Worm (Caenorhabditis elegans) whole organism, L1 larva: ENCODE data around the gene ZC477.7.
A peak's percentile ranks its signal among the peaks of the same experiment; 100 is the strongest.

ENCODE experiments used
- egl-27 ChIP-seq, 2 experiments: fragments of 150-350 bp in 1 of 2; sonication (generic microtip); optimal IDR thresholded peaks; 3 replicates each; lab custom pipeline; 2017 to 2018; ENCODE audit warnings: missing biosample characterization in 2 of 2, missing genetic modification characterization in 2 of 2, missing genetic modification reagents in 2 of 2
- lin-39 ChIP-seq: fragments of 150-350 bp; optimal IDR thresholded peaks from 2 replicates; lab custom pipeline; 2014; ENCODE audit warnings: missing biosample characterization, missing genetic modification reagents, missing genetic modification characterization
- mdl-1 ChIP-seq, 2 experiments: fragments of 150-350 bp; optimal IDR thresholded peaks; 2 replicates each; lab custom pipeline; 2014 to 2017; ENCODE audit warnings: missing biosample characterization in 2 of 2, missing genetic modification characterization in 2 of 2, inconsistent platforms in 1 of 2
- nhr-11 ChIP-seq: fragments of 150-350 bp; optimal IDR thresholded peaks from 2 replicates; lab custom pipeline; 2014; ENCODE audit warnings: missing biosample characterization, missing genetic modification characterization
- nhr-237 ChIP-seq: fragments of 150-350 bp; optimal IDR thresholded peaks from 2 replicates; lab custom pipeline; 2014; ENCODE audit warnings: missing biosample characterization, missing genetic modification characterization
- nhr-76 ChIP-seq: sonication (generic microtip); optimal IDR thresholded peaks from 2 replicates; lab custom pipeline; 2017; ENCODE audit warnings: missing biosample characterization, missing genetic modification characterization
- pax-3 ChIP-seq: fragments of 200-800 bp; sonication (Bioruptor generic); optimal IDR thresholded peaks from 2 replicates; lab custom pipeline; 2018; ENCODE audit warnings: mild to moderate bottlenecking, missing genetic modification characterization, moderate library complexity, missing compliant biosample characterization
- ztf-11 ChIP-seq, 2 experiments: sonication (generic microtip); optimal IDR thresholded peaks; 2 replicates each; lab custom pipeline; 2016 to 2017; ENCODE audit warnings: missing genetic modification characterization in 2 of 2, missing biosample characterization in 1 of 2, missing compliant biosample characterization in 1 of 2
- ztf-4 ChIP-seq: fragments of 150-350 bp; optimal IDR thresholded peaks from 2 replicates; lab custom pipeline; 2014; ENCODE audit warnings: missing biosample characterization, missing genetic modification characterization

ce11 chrIV:7084632-7085160 is 26.6 kb downstream of the ZC477.7 start, which contains the start of gene rps-4:
- TF ChIP-seq ztf-4 (tag; lab: Kevin White, UChicago), result peak; percentile 54
- TF ChIP-seq egl-27 (tag; optimal IDR thresholded peaks at IDR 0.05; lab: Kevin White, UChicago), result no peak
- TF ChIP-seq pax-3 (tag; lab: Kevin White, UChicago), result peak; percentile 68
- TF ChIP-seq mdl-1 (tag; optimal IDR thresholded peaks at IDR 0.05; lab: Kevin White, UChicago), result peak in 1 of 2 experiments; percentile 73
- peak in 1 of 2 experiments; percentile 74 for TF ChIP-seq ztf-11 (tag; optimal IDR thresholded peaks at IDR 0.05; lab: Kevin White, UChicago)
- TF ChIP-seq nhr-76 (tag; lab: Kevin White, UChicago), result no peak
- peak; percentile 65 for TF ChIP-seq nhr-11 (tag; lab: Kevin White, UChicago)
- TF ChIP-seq lin-39 (tag; lab: Kevin White, UChicago), result peak; percentile 59
- peak; percentile 71 for TF ChIP-seq nhr-237
